Fruit fly (Drosophila melanogaster) whole organism, embryonic: ENCODE results near the gene h-cup.

ENCODE experiments used
- ATbp ChIP-seq: fragments of 200-800 bp; sonication (Bioruptor generic); optimal IDR thresholded peaks from 2 replicates; lab custom pipeline; 2017; ENCODE audit warnings: missing biosample characterization, mild to moderate bottlenecking, missing genetic modification characterization, missing genetic modification reagents
- Ada2b ChIP-seq: fragments of 200-800 bp; sonication (Bioruptor generic); IDR thresholded peaks from 2 replicates; pipeline ENCODE4 v1.3.6; 2022; ENCODE audit warnings: missing biosample characterization, missing genetic modification characterization
- Awh ChIP-seq: fragments of 200-800 bp; sonication (Bioruptor generic); IDR thresholded peaks from 2 replicates; pipeline ENCODE4, ENCODE4 v1.3.6; 2022; ENCODE audit warnings: missing biosample characterization, missing genetic modification characterization
- CG1024 ChIP-seq: fragments of 200-800 bp; sonication (Bioruptor generic); IDR thresholded peaks from 2 replicates; pipeline ENCODE4 v1.3.6; 2022; ENCODE audit warnings: missing biosample characterization, missing genetic modification characterization
- CG13123 ChIP-seq: fragments of 200-800 bp; sonication (Bioruptor generic); optimal IDR thresholded peaks from 2 replicates; lab custom pipeline; 2016; ENCODE audit warnings: missing biosample characterization, missing genetic modification characterization
- CG13296 ChIP-seq: fragments of 200-800 bp; sonication (Bioruptor generic); optimal IDR thresholded peaks from 3 replicates; lab custom pipeline; 2018; ENCODE audit warnings: missing biosample characterization, mild to moderate bottlenecking, missing genetic modification characterization
- CG16779 ChIP-seq: fragments of 200-800 bp; sonication (Bioruptor generic); IDR thresholded peaks from 2 replicates; pipeline ENCODE4 v1.3.6; 2022; ENCODE audit warnings: missing biosample characterization, missing genetic modification characterization
- CG17829 ChIP-seq: fragments of 200-800 bp; optimal IDR thresholded peaks from 2 replicates; lab custom pipeline; 2019; ENCODE audit warnings: missing biosample characterization, mild to moderate bottlenecking, missing genetic modification characterization, moderate library complexity
- CG17912 ChIP-seq: fragments of 200-800 bp; sonication (Bioruptor generic); optimal IDR thresholded peaks from 2 replicates; lab custom pipeline; 2018; ENCODE audit warnings: missing biosample characterization, mild to moderate bottlenecking, missing genetic modification characterization
- CG18011 ChIP-seq: fragments of 200-800 bp; sonication (Bioruptor generic); optimal IDR thresholded peaks from 2 replicates; lab custom pipeline; 2017; ENCODE audit warnings: missing biosample characterization, missing genetic modification characterization, mild to moderate bottlenecking, moderate library complexity, missing genotype
- CG32767 ChIP-seq: fragments of 200-800 bp; sonication (Bioruptor generic); IDR thresholded peaks from 2 replicates; pipeline ENCODE4 v1.3.6; 2022; ENCODE audit warnings: missing biosample characterization, missing genetic modification characterization
- CG34422 ChIP-seq: fragments of 200-800 bp; sonication (Bioruptor generic); IDR thresholded peaks from 3 replicates; pipeline ENCODE4 v1.3.6; 2022; ENCODE audit warnings: missing biosample characterization, missing genetic modification characterization
- CG4328 ChIP-seq: fragments of 200-800 bp; sonication (Bioruptor generic); optimal IDR thresholded peaks from 3 replicates; lab custom pipeline; 2017; ENCODE audit warnings: missing biosample characterization, missing genetic modification reagents, missing genetic modification characterization
- CG7928 ChIP-seq: fragments of 200-800 bp; sonication (Bioruptor generic); optimal IDR thresholded peaks from 2 replicates; lab custom pipeline; 2017; ENCODE audit warnings: missing biosample characterization, mild to moderate bottlenecking, missing genetic modification characterization
- CG8388 ChIP-seq: fragments of 200-800 bp; sonication (Bioruptor generic); optimal IDR thresholded peaks from 2 replicates; lab custom pipeline; 2019; ENCODE audit warnings: missing biosample characterization, mild to moderate bottlenecking, missing genetic modification characterization, moderate library complexity
- CG8478 ChIP-seq: fragments of >200 bp; optimal IDR thresholded peaks from 2 replicates; lab custom pipeline; 2018
- CG9727 ChIP-seq: fragments of 200-800 bp; sonication (Bioruptor generic); optimal IDR thresholded peaks from 3 replicates; lab custom pipeline; 2017; ENCODE audit warnings: missing biosample characterization, mild to moderate bottlenecking, missing genetic modification characterization
- Dip3 ChIP-seq: fragments of 200-800 bp; sonication (Bioruptor generic); optimal IDR thresholded peaks from 3 replicates; lab custom pipeline; 2016; ENCODE audit warnings: missing biosample characterization, missing genetic modification characterization
- Hr39 ChIP-seq: fragments of >200 bp; optimal IDR thresholded peaks from 2 replicates; lab custom pipeline; 2017
- Lim3 ChIP-seq: fragments of 200-800 bp; sonication (Bioruptor generic); IDR thresholded peaks from 2 replicates; pipeline ENCODE4 v1.3.6; 2022; ENCODE audit warnings: missing biosample characterization, missing genetic modification characterization
- MTF-1 ChIP-seq: fragments of 200-800 bp; sonication (Bioruptor generic); optimal IDR thresholded peaks from 2 replicates; lab custom pipeline; 2018; ENCODE audit warnings: missing biosample characterization, mild to moderate bottlenecking, missing genetic modification characterization, borderline replicate concordance
- Med ChIP-seq: fragments of 200-800 bp; sonication (Bioruptor generic); peaks from one replicate; lab custom pipeline; 2016; ENCODE audit warnings: missing biosample characterization, missing genetic modification characterization, mild to moderate bottlenecking, inconsistent platforms, moderate library complexity
- Optix ChIP-seq: fragments of 200-800 bp; sonication (Bioruptor generic); IDR thresholded peaks from 3 replicates; pipeline ENCODE4 v1.3.6; 2022; ENCODE audit warnings: missing biosample characterization, missing genetic modification characterization
- Rx ChIP-seq: fragments of 200-800 bp; sonication (Bioruptor generic); IDR thresholded peaks from 2 replicates; pipeline ENCODE4 v1.3.6; 2022; ENCODE audit warnings: missing biosample characterization, missing genetic modification characterization
- Sox100B ChIP-seq: fragments of 200-800 bp; sonication (Bioruptor generic); optimal IDR thresholded peaks from 3 replicates; lab custom pipeline; 2018; ENCODE audit warnings: missing biosample characterization, mild to moderate bottlenecking, missing genetic modification characterization
- Trl ChIP-seq, 3 experiments: fragments of >200 bp in 2 of 3; fragments of 200-800 bp in 1 of 3; sonication (Bioruptor generic) in 1 of 3; optimal IDR thresholded peaks; 2 replicates in 1 of 3; 3 replicates in 2 of 3; lab custom pipeline; 2016 to 2017; ENCODE audit warnings: missing biosample characterization in 1 of 3, missing genetic modification characterization in 1 of 3
- YL-1 ChIP-seq: fragments of 200-800 bp; sonication (Bioruptor generic); optimal IDR thresholded peaks from 3 replicates; lab custom pipeline; 2017; ENCODE audit warnings: missing biosample characterization, mild to moderate bottlenecking, missing genetic modification characterization
- ab ChIP-seq: fragments of 200-800 bp; sonication (Bioruptor generic); optimal IDR thresholded peaks from 2 replicates; lab custom pipeline; 2016; ENCODE audit warnings: missing biosample characterization, missing genetic modification characterization
- bowl ChIP-seq: fragments of 200-800 bp; sonication (Bioruptor generic); IDR thresholded peaks from 2 replicates; pipeline ENCODE4 v1.3.6; 2022; ENCODE audit warnings: missing biosample characterization, missing genetic modification characterization
- caup ChIP-seq: fragments of 200-800 bp; sonication (Bioruptor generic); optimal IDR thresholded peaks from 3 replicates; lab custom pipeline; 2017; ENCODE audit warnings: missing biosample characterization, mild to moderate bottlenecking, missing genetic modification characterization, moderate library complexity; ENCODE audit not compliant: severe bottlenecking
- cg ChIP-seq: fragments of 200-800 bp; sonication (Bioruptor generic); optimal IDR thresholded peaks from 3 replicates; lab custom pipeline; 2019; ENCODE audit warnings: missing biosample characterization, mild to moderate bottlenecking, missing genetic modification characterization, moderate library complexity
- croc ChIP-seq: fragments of 200-800 bp; sonication (Bioruptor generic); conservative IDR thresholded peaks from 3 replicates; pipeline ENCODE4 v1.3.6; 2022; ENCODE audit warnings: missing biosample characterization, missing genetic modification characterization
- danr ChIP-seq: fragments of 200-800 bp; sonication (Bioruptor generic); IDR thresholded peaks from 2 replicates; pipeline ENCODE4 v1.3.6; 2022; ENCODE audit warnings: missing biosample characterization, missing genetic modification characterization
- dimm ChIP-seq: fragments of 200-800 bp; sonication (Bioruptor generic); IDR thresholded peaks from 2 replicates; pipeline ENCODE4 v1.3.6; 2022; ENCODE audit warnings: missing biosample characterization, missing genetic modification characterization
- ewg ChIP-seq: fragments of 200-800 bp; sonication (Bioruptor generic); optimal IDR thresholded peaks from 3 replicates; lab custom pipeline; 2017; ENCODE audit warnings: mild to moderate bottlenecking, missing biosample characterization, missing genetic modification reagents, missing genetic modification characterization
- lola ChIP-seq, 3 experiments: fragments of >200 bp in 2 of 3; fragments of 200-800 bp in 1 of 3; sonication (Bioruptor generic) in 1 of 3; optimal IDR thresholded peaks; 2 replicates each; lab custom pipeline; 2017 to 2019; ENCODE audit warnings: missing biosample characterization in 3 of 3, missing genetic modification characterization in 3 of 3, mild to moderate bottlenecking in 1 of 3, moderate library complexity in 1 of 3
- maf-S ChIP-seq: fragments of 200-800 bp; sonication (Bioruptor generic); optimal IDR thresholded peaks from 2 replicates; lab custom pipeline; 2016; ENCODE audit warnings: missing biosample characterization, missing genetic modification characterization
- nerfin-1 ChIP-seq: fragments of 200-800 bp; sonication (Bioruptor generic); optimal IDR thresholded peaks from 3 replicates; lab custom pipeline; 2019; ENCODE audit warnings: missing biosample characterization, mild to moderate bottlenecking, missing genetic modification characterization, moderate library complexity
- onecut ChIP-seq: fragments of 200-800 bp; sonication (Bioruptor generic); IDR thresholded peaks from 2 replicates; pipeline ENCODE4 v1.3.6; 2022; ENCODE audit warnings: missing biosample characterization, missing genetic modification characterization
- otp ChIP-seq: fragments of 200-800 bp; sonication (Bioruptor generic); IDR thresholded peaks from 3 replicates; pipeline ENCODE4, ENCODE4 v1.3.6; 2022; ENCODE audit warnings: missing biosample characterization, missing genetic modification characterization
- row ChIP-seq: fragments of 200-800 bp; sonication (Bioruptor generic); IDR thresholded peaks from 3 replicates; pipeline ENCODE4 v1.3.6; 2022; ENCODE audit warnings: missing biosample characterization, missing genetic modification characterization
- sens ChIP-seq: fragments of 200-800 bp; sonication (Bioruptor generic); peaks from one replicate; lab custom pipeline; 2016; ENCODE audit warnings: missing biosample characterization, missing genetic modification characterization
- seq ChIP-seq: fragments of 200-800 bp; sonication (Bioruptor generic); IDR thresholded peaks from 2 replicates; pipeline ENCODE4 v1.3.6; 2022; ENCODE audit warnings: missing biosample characterization, missing genetic modification characterization
- tll ChIP-seq, 2 experiments: fragments of 200-800 bp in 1 of 2; fragments of >200 bp in 1 of 2; sonication (Bioruptor generic) in 1 of 2; optimal IDR thresholded peaks; 2 replicates each; lab custom pipeline; 2017 to 2019; ENCODE audit warnings: missing biosample characterization in 2 of 2, missing genetic modification characterization in 2 of 2, mild to moderate bottlenecking in 1 of 2, moderate library complexity in 1 of 2
- z ChIP-seq: fragments of 200-800 bp; sonication (Bioruptor generic); IDR thresholded peaks from 3 replicates; pipeline ENCODE4 v1.3.6; 2022; ENCODE audit warnings: missing biosample characterization, missing genetic modification characterization
- zen ChIP-seq: fragments of 200-800 bp; sonication (Bioruptor generic); optimal IDR thresholded peaks from 3 replicates; lab custom pipeline; 2018; ENCODE audit warnings: missing biosample characterization, mild to moderate bottlenecking, missing genetic modification characterization, moderate library complexity
- zen2 ChIP-seq: fragments of 200-800 bp; sonication (Bioruptor generic); IDR thresholded peaks from 3 replicates; pipeline ENCODE4 v1.3.6; 2022; ENCODE audit warnings: missing biosample characterization, missing genetic modification characterization; ENCODE audit not compliant: partially characterized antibody
- zfh1 ChIP-seq: fragments of 200-800 bp; sonication (Bioruptor generic); IDR thresholded peaks from 3 replicates; pipeline ENCODE4 v1.3.6; 2022; ENCODE audit warnings: missing biosample characterization, missing genetic modification characterization

Gene h-cup

DNA sequence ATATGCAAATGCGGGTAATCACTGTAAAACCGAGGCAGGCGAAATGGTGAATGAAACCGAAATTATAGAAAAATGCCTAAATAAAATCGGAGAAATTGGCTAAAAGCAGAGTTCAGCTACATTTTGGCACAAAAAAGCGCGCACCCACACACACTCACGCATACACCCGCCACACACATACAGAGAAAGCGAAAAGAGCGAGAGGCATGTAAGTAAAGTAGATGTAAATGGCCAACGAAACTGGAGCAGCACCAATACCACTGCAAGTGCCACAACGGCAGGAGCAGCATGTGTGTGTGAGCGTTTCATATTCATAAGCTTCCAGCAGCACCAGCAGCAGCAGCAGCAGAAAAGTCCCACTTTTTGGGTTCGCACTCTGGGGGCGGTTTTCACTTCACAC, 7.3 kb downstream of the h-cup start:
- peak; percentile 69 for TF ChIP-seq CG8478
- peak; percentile 62 for TF ChIP-seq cg (GFP tag; lab: Kevin White, UChicago)
- peak; percentile 44 for TF ChIP-seq CG18011 (GFP tag; lab: Kevin White, UChicago)
- TF ChIP-seq row (GFP tag; lab: Robert Waterston, UW), result no peak
- TF ChIP-seq nerfin-1 (tag; lab: Kevin White, UChicago), result peak; percentile 24
- peak in 1 of 2 experiments; percentile 22 for TF ChIP-seq Trl (optimal IDR thresholded peaks at IDR 0.05; lab: Kevin White, UChicago)
- no peak for TF ChIP-seq Trl (GFP tag; optimal IDR thresholded peaks at IDR 0.05; lab: Kevin White, UChicago)
- TF ChIP-seq, all 482 proteins: peak for 5

DNA sequence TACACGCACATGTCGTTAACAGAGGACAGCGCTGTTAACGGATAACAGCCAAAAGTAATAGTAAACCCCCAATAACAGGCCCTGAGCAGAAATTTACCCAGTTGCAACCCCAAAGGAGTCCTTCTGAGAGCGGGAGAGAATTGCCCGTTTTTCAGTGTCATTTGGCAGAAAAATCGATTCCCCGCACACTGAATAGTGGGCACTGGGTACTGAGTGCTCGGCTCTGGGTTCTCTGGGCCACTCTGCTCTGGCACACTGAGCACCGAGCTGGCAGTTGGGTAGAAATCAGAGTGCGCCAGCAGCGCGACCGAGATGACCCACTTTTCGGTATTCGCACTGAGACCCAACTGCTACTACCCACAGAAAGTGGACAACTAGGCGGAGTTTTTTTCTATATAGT, 8.4 kb downstream of the h-cup start, which contains the start of gene Rbp:
Gene Rbp (plus strand): TSS at position 239 of the 400 bp plus-strand sequence.
- peak; percentile 22 for TF ChIP-seq YL-1 (GFP tag; lab: Kevin White, UChicago)
- 0 out of 3 replicates have a peak, but pooled peaks have one; percentile 17 for TF ChIP-seq CG34422 (GFP tag; lab: Robert Waterston, UW)
- TF ChIP-seq CG16779, result peak; percentile 62; the same call in 1 of the 2 replicates
- peak; percentile 66 for TF ChIP-seq sens (GFP tag; lab: Kevin White, UChicago)
- no peak for TF ChIP-seq tll (GFP tag; optimal IDR thresholded peaks at IDR 0.05; lab: Kevin White, UChicago)
- peak; percentile 58 for TF ChIP-seq Med (GFP tag; lab: Kevin White, UChicago)
- TF ChIP-seq onecut (GFP tag; lab: Robert Waterston, UW), result peak; percentile 98
- peak; percentile 28 for TF ChIP-seq cg (GFP tag; lab: Kevin White, UChicago)
- no peak for TF ChIP-seq caup (GFP tag; lab: Kevin White, UChicago)
- TF ChIP-seq ATbp (GFP tag; lab: Kevin White, UChicago), result no peak
- TF ChIP-seq Sox100B (GFP tag; lab: Kevin White, UChicago), result no peak
- TF ChIP-seq zen2 (GFP tag; lab: Robert Waterston, UW), result 0 out of 3 replicates have a peak, but pooled peaks have one; percentile 41
- TF ChIP-seq Trl (optimal IDR thresholded peaks at IDR 0.05; lab: Kevin White, UChicago), result peak; percentile 52 to 72
- TF ChIP-seq Trl (GFP tag; optimal IDR thresholded peaks at IDR 0.05; lab: Kevin White, UChicago), result no peak
- peak; percentile 36 for TF ChIP-seq ewg (GFP tag; lab: Kevin White, UChicago)
- TF ChIP-seq z (GFP tag; lab: Robert Waterston, UW), result 0 out of 3 replicates have a peak, but pooled peaks have one; percentile 39
- no peak for TF ChIP-seq maf-S (GFP tag; lab: Kevin White, UChicago)
- no peak for TF ChIP-seq ab (GFP tag; lab: Kevin White, UChicago)
- no peak for TF ChIP-seq lola (GFP tag; optimal IDR thresholded peaks at IDR 0.05; lab: Kevin White, UChicago)
- peak; percentile 59 for TF ChIP-seq seq (GFP tag; lab: Robert Waterston, UW)
- TF ChIP-seq CG32767 (GFP tag; lab: Robert Waterston, UW), result no peak

- TF ChIP-seq croc (GFP tag; lab: Robert Waterston, UW) (no peak; the same call in 2 of the 3 replicates), dimm (GFP tag; lab: Robert Waterston, UW) (no peak), CG17829 (tag; lab: Kevin White, UChicago) (peak; percentile 34), MTF-1 (GFP tag; lab: Kevin White, UChicago) (peak; percentile 14), danr (no peak), zen (tag; lab: Kevin White, UChicago) (no peak), zfh1 (peak; percentile 70; the same call in 2 of the 3 replicates), CG4328 (GFP tag; lab: Kevin White, UChicago) (no peak), CG1024 (no peak), otp (GFP tag; lab: Robert Waterston, UW) (no peak), CG13296 (GFP tag; lab: Kevin White, UChicago) (peak; percentile 39), Optix (GFP tag; lab: Robert Waterston, UW) (no peak), Ada2b (GFP tag; lab: Robert Waterston, UW) (no peak), CG17912 (GFP tag; lab: Kevin White, UChicago) (no peak), CG8388 (GFP tag; lab: Kevin White, UChicago) (no peak), Dip3 (GFP tag; lab: Kevin White, UChicago) (peak; percentile 36), CG7928 (GFP tag; lab: Kevin White, UChicago) (peak; percentile 27), Awh (no peak), CG13123 (no peak), CG9727 (GFP tag; lab: Kevin White, UChicago) (peak; percentile 25), bowl (GFP tag; lab: Robert Waterston, UW) (no peak), Rx (GFP tag; lab: Robert Waterston, UW) (no peak), Hr39 (lab: Kevin White, UChicago) (peak; percentile 64), Lim3 (GFP tag; lab: Robert Waterston, UW) (no peak)
These were observed 10.9 kb downstream of the h-cup start, which contains the start of the genes Ccm3 and CG6136 for dm6 chr3R:15371833-15372232. Gene Ccm3, plus strand, starts transcription at chr3R:15371957. Gene CG6136, minus strand, starts transcription at chr3R:15372212.
